Fruit fly (Drosophila melanogaster) whole organism, embryonic: ENCODE results near the gene lawc.
A peak's percentile ranks its signal among the peaks of the same experiment; 100 is the strongest.

ENCODE experiments used
- CG10431 ChIP-seq: fragments of 200-800 bp; sonication (Bioruptor generic); optimal IDR thresholded peaks from 3 replicates; lab custom pipeline; 2018; ENCODE audit warnings: missing biosample characterization, mild to moderate bottlenecking, missing genetic modification characterization
- CG12104 ChIP-seq: fragments of 200-800 bp; sonication (Bioruptor generic); optimal IDR thresholded peaks from 3 replicates; lab custom pipeline; 2016; ENCODE audit warnings: missing biosample characterization, missing genetic modification characterization
- CG15011 ChIP-seq: fragments of 200-800 bp; sonication (Bioruptor generic); optimal IDR thresholded peaks from 3 replicates; lab custom pipeline; 2018; ENCODE audit warnings: missing biosample characterization, mild to moderate bottlenecking, missing genetic modification characterization
- CG1529 ChIP-seq: fragments of 200-800 bp; sonication (Bioruptor generic); optimal IDR thresholded peaks from 3 replicates; lab custom pipeline; 2018; ENCODE audit warnings: missing biosample characterization, missing genetic modification characterization
- CG15479 ChIP-seq: fragments of 200-800 bp; sonication (Bioruptor generic); optimal IDR thresholded peaks from 3 replicates; lab custom pipeline; 2019; ENCODE audit warnings: missing biosample characterization, mild to moderate bottlenecking, missing genetic modification characterization, moderate library complexity
- CG1603 ChIP-seq: fragments of 200-800 bp; sonication (Bioruptor generic); optimal IDR thresholded peaks from 2 replicates; lab custom pipeline; 2019; ENCODE audit warnings: missing biosample characterization, mild to moderate bottlenecking, missing genetic modification characterization, moderate library complexity
- CG17361 ChIP-seq: fragments of 200-800 bp; sonication (Bioruptor generic); IDR thresholded peaks from 3 replicates; pipeline ENCODE4 v1.3.6; 2022; ENCODE audit warnings: missing biosample characterization, missing genetic modification characterization
- CG17612 ChIP-seq: fragments of 200-800 bp; sonication (Bioruptor generic); IDR thresholded peaks from 2 replicates; pipeline ENCODE4 v1.3.6; 2022; ENCODE audit warnings: missing biosample characterization, missing genetic modification characterization
- CG18011 ChIP-seq: fragments of 200-800 bp; sonication (Bioruptor generic); optimal IDR thresholded peaks from 2 replicates; lab custom pipeline; 2017; ENCODE audit warnings: missing biosample characterization, missing genetic modification characterization, mild to moderate bottlenecking, moderate library complexity, missing genotype
- CG1832 ChIP-seq: fragments of 200-800 bp; sonication (Bioruptor generic); optimal IDR thresholded peaks from 2 replicates; lab custom pipeline; 2017; ENCODE audit warnings: missing biosample characterization, mild to moderate bottlenecking, missing genetic modification characterization, inconsistent platforms
- CG2120 ChIP-seq: fragments of 200-800 bp; sonication (Bioruptor generic); optimal IDR thresholded peaks from 3 replicates; lab custom pipeline; 2016; ENCODE audit warnings: missing biosample characterization, missing genetic modification characterization
- CG32767 ChIP-seq: fragments of 200-800 bp; sonication (Bioruptor generic); IDR thresholded peaks from 2 replicates; pipeline ENCODE4 v1.3.6; 2022; ENCODE audit warnings: missing biosample characterization, missing genetic modification characterization
- CG8924 ChIP-seq: fragments of 200-800 bp; optimal IDR thresholded peaks from 3 replicates; lab custom pipeline; 2019; ENCODE audit warnings: missing biosample characterization, mild to moderate bottlenecking, missing genetic modification characterization, moderate library complexity
- CG9797 ChIP-seq: fragments of 200-800 bp; sonication (Bioruptor generic); optimal IDR thresholded peaks from 3 replicates; lab custom pipeline; 2018; ENCODE audit warnings: missing biosample characterization, mild to moderate bottlenecking, missing genetic modification characterization
- E2f1 ChIP-seq: fragments of 200-800 bp; sonication (Bioruptor generic); IDR thresholded peaks from 2 replicates; pipeline ENCODE4 v1.3.6; 2022; ENCODE audit warnings: missing biosample characterization, missing genetic modification characterization
- Eip74EF ChIP-seq, 2 experiments: fragments of 200-800 bp in 1 of 2; fragments of >200 bp in 1 of 2; sonication (Bioruptor generic) in 1 of 2; optimal IDR thresholded peaks; 2 replicates each; lab custom pipeline; 2017 to 2019; ENCODE audit warnings: missing biosample characterization in 2 of 2, missing genetic modification characterization in 2 of 2, mild to moderate bottlenecking in 1 of 2, moderate library complexity in 1 of 2
- MBD-R2 ChIP-seq: fragments of 200-800 bp; sonication (Bioruptor generic); IDR thresholded peaks from 2 replicates; pipeline ENCODE4 v1.3.6; 2022; ENCODE audit warnings: missing biosample characterization, missing genetic modification characterization
- MESR4 ChIP-seq: fragments of 200-800 bp; sonication (Bioruptor generic); optimal IDR thresholded peaks from 2 replicates; lab custom pipeline; 2018; ENCODE audit warnings: missing biosample characterization, mild to moderate bottlenecking, missing genetic modification characterization, moderate library complexity
- Myb ChIP-seq: fragments of 200-800 bp; sonication (Bioruptor generic); optimal IDR thresholded peaks from 2 replicates; lab custom pipeline; 2016; ENCODE audit warnings: missing biosample characterization, missing genetic modification characterization
- NC2β ChIP-seq: fragments of 200-800 bp; sonication (Bioruptor generic); optimal IDR thresholded peaks from 2 replicates; lab custom pipeline; 2016; ENCODE audit warnings: missing biosample characterization, missing genetic modification characterization
- Nf-YA ChIP-seq: fragments of 200-800 bp; sonication (Bioruptor generic); IDR thresholded peaks from 2 replicates; pipeline ENCODE4 v1.3.6; 2022; ENCODE audit warnings: missing biosample characterization, missing genetic modification characterization
- Opbp ChIP-seq: fragments of 200-800 bp; sonication (Bioruptor generic); IDR thresholded peaks from 3 replicates; pipeline ENCODE4 v1.3.6; 2022; ENCODE audit warnings: missing biosample characterization, missing genetic modification characterization; ENCODE audit not compliant: partially characterized antibody
- PHDP ChIP-seq: fragments of 200-800 bp; sonication (Bioruptor generic); optimal IDR thresholded peaks from 3 replicates; lab custom pipeline; 2018; ENCODE audit warnings: missing biosample characterization, mild to moderate bottlenecking, missing genetic modification characterization, moderate library complexity
- Sry-δ ChIP-seq: fragments of 200-800 bp; sonication (Bioruptor generic); optimal IDR thresholded peaks from 2 replicates; lab custom pipeline; 2016; ENCODE audit warnings: missing biosample characterization, missing genetic modification characterization
- Taf1 ChIP-seq: fragments of 200-800 bp; sonication (Bioruptor generic); IDR thresholded peaks from 2 replicates; pipeline ENCODE4 v1.3.6; 2022; ENCODE audit warnings: missing biosample characterization, missing genetic modification characterization
- bbx ChIP-seq: fragments of 200-800 bp; sonication (Bioruptor generic); IDR thresholded peaks from 2 replicates; pipeline ENCODE4 v1.3.6; 2022; ENCODE audit warnings: missing biosample characterization, missing genetic modification characterization; ENCODE audit not compliant: partially characterized antibody
- cg ChIP-seq: fragments of 200-800 bp; sonication (Bioruptor generic); optimal IDR thresholded peaks from 3 replicates; lab custom pipeline; 2019; ENCODE audit warnings: missing biosample characterization, mild to moderate bottlenecking, missing genetic modification characterization, moderate library complexity
- chinmo ChIP-seq: fragments of 200-800 bp; sonication (Bioruptor generic); IDR thresholded peaks from 4 replicates; pipeline ENCODE4 v1.3.6; 2022; ENCODE audit warnings: missing biosample characterization, missing genetic modification characterization; ENCODE audit not compliant: partially characterized antibody
- crol ChIP-seq: fragments of 200-800 bp; sonication (Bioruptor generic); IDR thresholded peaks from 2 replicates; pipeline ENCODE4 v1.3.6; 2022; ENCODE audit warnings: missing biosample characterization, missing genetic modification characterization
- crp ChIP-seq, 2 experiments: fragments of 200-800 bp; sonication (Bioruptor generic); optimal IDR thresholded peaks; 2 replicates in 1 of 2; 3 replicates in 1 of 2; lab custom pipeline; 2017; ENCODE audit warnings: missing biosample characterization in 2 of 2, missing genetic modification characterization in 2 of 2, mild to moderate bottlenecking in 1 of 2, moderate library complexity in 1 of 2
- emc ChIP-seq: fragments of 200-800 bp; sonication (Bioruptor generic); optimal IDR thresholded peaks from 2 replicates; lab custom pipeline; 2016; ENCODE audit warnings: missing biosample characterization, missing genetic modification characterization
- gcm ChIP-seq: fragments of 200-800 bp; sonication (Bioruptor generic); optimal IDR thresholded peaks from 2 replicates; lab custom pipeline; 2019; ENCODE audit warnings: missing biosample characterization, mild to moderate bottlenecking, missing genetic modification characterization, moderate library complexity
- gsb-n ChIP-seq: fragments of 200-800 bp; sonication (Bioruptor generic); optimal IDR thresholded peaks from 3 replicates; lab custom pipeline; 2018; ENCODE audit warnings: missing biosample characterization, mild to moderate bottlenecking, missing genetic modification characterization
- gt ChIP-seq: fragments of 200-800 bp; sonication (Bioruptor generic); IDR thresholded peaks from 2 replicates; pipeline ENCODE4 v1.3.6; 2022; ENCODE audit warnings: missing biosample characterization, missing genetic modification characterization
- hkb ChIP-seq, 2 experiments: fragments of 200-800 bp in 1 of 2; fragments of >200 bp in 1 of 2; sonication (Bioruptor generic) in 1 of 2; IDR thresholded peaks in 1 of 2; optimal IDR thresholded peaks in 1 of 2; 2 replicates each; pipeline versions ENCODE4 v1.3.6 to Lab custom; 2017 to 2022; ENCODE audit warnings: missing biosample characterization in 1 of 2, missing genetic modification characterization in 1 of 2
- kni ChIP-seq: fragments of 200-800 bp; sonication (Bioruptor generic); optimal IDR thresholded peaks from 3 replicates; lab custom pipeline; 2017; ENCODE audit warnings: mild to moderate bottlenecking, missing biosample characterization, missing genetic modification reagents, missing genetic modification characterization
- pho ChIP-seq: fragments of 200-800 bp; sonication (Bioruptor generic); optimal IDR thresholded peaks from 2 replicates; lab custom pipeline; 2016; ENCODE audit warnings: missing biosample characterization, missing genetic modification characterization
- phol ChIP-seq: fragments of 200-800 bp; sonication (Bioruptor generic); optimal IDR thresholded peaks from 3 replicates; lab custom pipeline; 2018; ENCODE audit warnings: missing biosample characterization, mild to moderate bottlenecking, missing genetic modification characterization, moderate library complexity
- psq ChIP-seq: fragments of 200-800 bp; sonication (Bioruptor generic); optimal IDR thresholded peaks from 2 replicates; lab custom pipeline; 2017; ENCODE audit warnings: missing biosample characterization, missing genetic modification characterization
- ranshi ChIP-seq: fragments of 200-800 bp; sonication (Bioruptor generic); IDR thresholded peaks from 2 replicates; pipeline ENCODE4 v1.3.6; 2022; ENCODE audit warnings: missing biosample characterization, missing genetic modification characterization
- shn ChIP-seq: fragments of 200-800 bp; sonication (Bioruptor generic); optimal IDR thresholded peaks from 3 replicates; lab custom pipeline; 2016; ENCODE audit warnings: missing biosample characterization, missing genetic modification characterization
- sna ChIP-seq: fragments of 200-800 bp; sonication (Bioruptor generic); IDR thresholded peaks from 2 replicates; pipeline ENCODE4 v1.3.6; 2022; ENCODE audit warnings: missing biosample characterization, missing genetic modification characterization; ENCODE audit not compliant: partially characterized antibody
- tll ChIP-seq, 2 experiments: fragments of 200-800 bp in 1 of 2; fragments of >200 bp in 1 of 2; sonication (Bioruptor generic) in 1 of 2; optimal IDR thresholded peaks; 2 replicates each; lab custom pipeline; 2017 to 2019; ENCODE audit warnings: missing biosample characterization in 2 of 2, missing genetic modification characterization in 2 of 2, mild to moderate bottlenecking in 1 of 2, moderate library complexity in 1 of 2
- twi ChIP-seq: fragments of 200-800 bp; optimal IDR thresholded peaks from 2 replicates; lab custom pipeline; 2019; ENCODE audit warnings: missing biosample characterization, mild to moderate bottlenecking, missing genetic modification characterization, moderate library complexity
- zen ChIP-seq: fragments of 200-800 bp; sonication (Bioruptor generic); optimal IDR thresholded peaks from 3 replicates; lab custom pipeline; 2018; ENCODE audit warnings: missing biosample characterization, mild to moderate bottlenecking, missing genetic modification characterization, moderate library complexity

Gene lawc

DNA sequence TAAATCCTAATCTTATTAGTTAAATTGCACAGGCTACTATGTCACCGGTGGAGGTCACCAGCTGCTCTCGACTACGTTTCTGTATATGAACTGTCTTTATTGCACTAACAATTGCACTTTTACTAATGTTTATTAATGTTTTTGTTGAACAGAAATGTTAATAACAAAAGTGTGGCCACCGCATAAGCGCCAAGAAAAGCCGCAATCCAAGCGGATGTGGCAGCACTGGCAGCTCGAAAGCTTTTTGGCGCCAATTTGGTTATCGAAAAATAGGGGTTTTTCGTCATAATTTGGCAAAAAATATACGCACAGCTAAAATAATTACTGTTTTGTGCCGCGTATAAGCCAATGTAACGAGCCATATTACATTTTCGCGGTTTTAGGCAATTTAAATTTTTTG, 30.7 kb upstream of the lawc start, which contains the start of gene CG12123 (continued):
- TF ChIP-seq E2f1 (0 out of 2 replicates have a peak, but pooled peaks have one; percentile 16), CG1603 (tag; lab: Kevin White, UChicago) (peak; percentile 7), MESR4 (GFP tag; lab: Kevin White, UChicago) (peak; percentile 7), hkb (optimal IDR thresholded peaks at IDR 0.05; lab: Kevin White, UChicago) (peak; percentile 21), hkb (GFP tag; IDR thresholded peaks at IDR 0.05; lab: Robert Waterston, UW) (no peak), MBD-R2 (GFP tag; lab: Robert Waterston, UW) (peak; percentile 61), Taf1 (GFP tag; lab: Robert Waterston, UW) (no peak), shn (GFP tag; lab: Kevin White, UChicago) (no peak), psq (GFP tag; lab: Kevin White, UChicago) (no peak), Myb (GFP tag; lab: Kevin White, UChicago) (peak; percentile 25), CG9797 (GFP tag; lab: Kevin White, UChicago) (peak; percentile 25), Sry-δ (GFP tag; lab: Kevin White, UChicago) (peak; percentile 7), PHDP (tag; lab: Kevin White, UChicago) (no peak)
- TF ChIP-seq, all 482 proteins: peak for 21

- TF ChIP-seq Eip74EF (GFP tag; optimal IDR thresholded peaks at IDR 0.05; lab: Kevin White, UChicago) (peak in 1 of 2 experiments; percentile 12), crol (GFP tag; lab: Robert Waterston, UW) (peak; percentile 68), CG17612 (GFP tag; lab: Robert Waterston, UW) (no peak), CG17361 (GFP tag; lab: Robert Waterston, UW) (no peak), CG8924 (tag; lab: Kevin White, UChicago) (peak; percentile 23), pho (GFP tag; lab: Kevin White, UChicago) (no peak), CG10431 (no peak), NC2β (no peak), gsb-n (tag; lab: Kevin White, UChicago) (peak; percentile 33), CG1832 (GFP tag; lab: Kevin White, UChicago) (peak; percentile 30), cg (GFP tag; lab: Kevin White, UChicago) (peak; percentile 75), CG15479 (GFP tag; lab: Kevin White, UChicago) (peak; percentile 90), CG18011 (no peak), ranshi (GFP tag; lab: Robert Waterston, UW) (no peak), gcm (peak; percentile 47), twi (tag; lab: Kevin White, UChicago) (peak; percentile 83), gt (GFP tag; lab: Robert Waterston, UW) (no peak), chinmo (GFP tag; lab: Robert Waterston, UW) (peak; percentile 85; the same call in 1 of the 4 replicates), CG32767 (GFP tag; lab: Robert Waterston, UW) (no peak), CG1529 (no peak), phol (tag; lab: Kevin White, UChicago) (no peak), crp (GFP tag; optimal IDR thresholded peaks at IDR 0.05; lab: Kevin White, UChicago) (no peak), kni (GFP tag; lab: Kevin White, UChicago) (peak; percentile 60), CG2120 (no peak), CG15011 (GFP tag; lab: Kevin White, UChicago) (no peak), emc (GFP tag; lab: Kevin White, UChicago) (no peak), CG12104 (GFP tag; lab: Kevin White, UChicago) (no peak), bbx (GFP tag; lab: Robert Waterston, UW) (no peak), psq (GFP tag; lab: Kevin White, UChicago) (peak; percentile 80), tll (GFP tag; optimal IDR thresholded peaks at IDR 0.05; lab: Kevin White, UChicago) (peak in 1 of 2 experiments; percentile 55), zen (tag; lab: Kevin White, UChicago) (peak; percentile 84), sna (GFP tag; lab: Robert Waterston, UW) (0 out of 2 replicates have a peak, but pooled peaks have one; percentile 27), Nf-YA (GFP tag; lab: Robert Waterston, UW) (no peak), Opbp (GFP tag; lab: Robert Waterston, UW) (peak; percentile 32; the same call in 1 of the 3 replicates)
Measured at dm6 chrX:8437285-8438110, 26.0 kb upstream of the lawc start, which contains the start of gene Miga. Miga (minus strand) TSS chrX:8437820.
